Fruit fly (Drosophila melanogaster) whole organism, embryonic: ENCODE data around the gene CG31792.

Source experiments
- Abd-B ChIP-seq: fragments of 200-800 bp; sonication (Bioruptor generic); optimal IDR thresholded peaks from 2 replicates; lab custom pipeline; 2018; ENCODE audit warnings: missing biosample characterization, mild to moderate bottlenecking, missing genetic modification characterization, moderate library complexity
- Bteb2 ChIP-seq: fragments of 200-800 bp; sonication (Bioruptor generic); optimal IDR thresholded peaks from 2 replicates; lab custom pipeline; 2016; ENCODE audit warnings: missing biosample characterization, missing genetic modification characterization
- CG11247 ChIP-seq: fragments of 200-800 bp; sonication (Bioruptor generic); IDR thresholded peaks from 2 replicates; pipeline ENCODE4 v1.3.6; 2022; ENCODE audit warnings: missing biosample characterization, missing genetic modification characterization
- CG11504 ChIP-seq: fragments of 200-800 bp; sonication (Bioruptor generic); optimal IDR thresholded peaks from 3 replicates; lab custom pipeline; 2019; ENCODE audit warnings: missing biosample characterization, mild to moderate bottlenecking, missing genetic modification characterization, moderate library complexity
- CG11696 ChIP-seq: fragments of 200-800 bp; sonication (Bioruptor generic); IDR thresholded peaks from 2 replicates; pipeline ENCODE4 v1.3.6; 2022; ENCODE audit warnings: missing biosample characterization, missing genetic modification characterization
- CG12219 ChIP-seq: fragments of 200-800 bp; sonication (Bioruptor generic); optimal IDR thresholded peaks from 3 replicates; lab custom pipeline; 2018; ENCODE audit warnings: missing biosample characterization, mild to moderate bottlenecking, missing genetic modification characterization
- CG14667 ChIP-seq: fragments of 200-800 bp; sonication (Bioruptor generic); IDR thresholded peaks from 2 replicates; pipeline ENCODE4 v1.3.6; 2022; ENCODE audit warnings: missing biosample characterization, missing genetic modification characterization
- CG1647 ChIP-seq: fragments of 200-800 bp; sonication (Bioruptor generic); optimal IDR thresholded peaks from 3 replicates; lab custom pipeline; 2016; ENCODE audit warnings: missing biosample characterization, missing genetic modification characterization
- CG2120 ChIP-seq: fragments of 200-800 bp; sonication (Bioruptor generic); optimal IDR thresholded peaks from 3 replicates; lab custom pipeline; 2016; ENCODE audit warnings: missing biosample characterization, missing genetic modification characterization
- CG31365 ChIP-seq: fragments of 200-800 bp; sonication (Bioruptor generic); optimal IDR thresholded peaks from 2 replicates; lab custom pipeline; 2018; ENCODE audit warnings: missing biosample characterization, mild to moderate bottlenecking, missing genetic modification characterization
- CG32767 ChIP-seq: fragments of 200-800 bp; sonication (Bioruptor generic); IDR thresholded peaks from 2 replicates; pipeline ENCODE4 v1.3.6; 2022; ENCODE audit warnings: missing biosample characterization, missing genetic modification characterization
- CG4424 ChIP-seq: fragments of 200-800 bp; sonication (Bioruptor generic); optimal IDR thresholded peaks from 3 replicates; lab custom pipeline; 2016; ENCODE audit warnings: missing biosample characterization, missing genetic modification characterization
- CG4854 ChIP-seq: fragments of 200-800 bp; sonication (Bioruptor generic); optimal IDR thresholded peaks from 2 replicates; lab custom pipeline; 2016; ENCODE audit warnings: missing biosample characterization, missing genetic modification characterization, inconsistent platforms
- CG6272 ChIP-seq: fragments of 200-800 bp; sonication (Bioruptor generic); IDR thresholded peaks from 2 replicates; pipeline ENCODE4 v1.3.6; 2022; ENCODE audit warnings: missing biosample characterization, missing genetic modification characterization
- CG6854 ChIP-seq: fragments of 200-800 bp; sonication (Bioruptor generic); optimal IDR thresholded peaks from 3 replicates; lab custom pipeline; 2017; ENCODE audit warnings: missing biosample characterization, mild to moderate bottlenecking, missing genetic modification characterization
- CG7372 ChIP-seq: fragments of 200-800 bp; sonication (Bioruptor generic); IDR thresholded peaks from 2 replicates; pipeline ENCODE4 v1.3.6; 2022; ENCODE audit warnings: missing biosample characterization, missing genetic modification characterization
- CG7987 ChIP-seq: fragments of 200-800 bp; sonication (Bioruptor generic); optimal IDR thresholded peaks from 2 replicates; lab custom pipeline; 2018; ENCODE audit warnings: missing biosample characterization, mild to moderate bottlenecking, missing genetic modification characterization, moderate library complexity
- CG8765 ChIP-seq: fragments of 200-800 bp; sonication (Bioruptor generic); IDR thresholded peaks from 2 replicates; pipeline ENCODE4 v1.3.6; 2022; ENCODE audit warnings: missing biosample characterization, missing genetic modification characterization
- CG9727 ChIP-seq: fragments of 200-800 bp; sonication (Bioruptor generic); optimal IDR thresholded peaks from 3 replicates; lab custom pipeline; 2017; ENCODE audit warnings: missing biosample characterization, mild to moderate bottlenecking, missing genetic modification characterization
- CG9876 ChIP-seq: fragments of 200-800 bp; sonication (Bioruptor generic); optimal IDR thresholded peaks from 2 replicates; lab custom pipeline; 2016; ENCODE audit warnings: missing biosample characterization, missing genetic modification characterization
- Dek ChIP-seq: fragments of 200-800 bp; sonication (Bioruptor generic); optimal IDR thresholded peaks from 3 replicates; lab custom pipeline; 2019; ENCODE audit warnings: missing biosample characterization, mild to moderate bottlenecking, missing genetic modification characterization, moderate library complexity
- Fer3 ChIP-seq: fragments of 200-800 bp; sonication (Bioruptor generic); optimal IDR thresholded peaks from 2 replicates; lab custom pipeline; 2018; ENCODE audit warnings: missing biosample characterization, mild to moderate bottlenecking, missing genetic modification characterization, moderate library complexity
- Hr3 ChIP-seq: fragments of 200-800 bp; sonication (Bioruptor generic); optimal IDR thresholded peaks from 3 replicates; lab custom pipeline; 2016; ENCODE audit warnings: missing biosample characterization, missing genetic modification characterization
- Hsf ChIP-seq: fragments of 200-800 bp; sonication (Bioruptor generic); optimal IDR thresholded peaks from 3 replicates; lab custom pipeline; 2016; ENCODE audit warnings: missing biosample characterization, missing genetic modification characterization
- Jarid2 ChIP-seq: fragments of 200-800 bp; sonication (Bioruptor generic); optimal IDR thresholded peaks from 3 replicates; lab custom pipeline; 2017; ENCODE audit warnings: mild to moderate bottlenecking, missing biosample characterization, missing genetic modification reagents, missing genetic modification characterization
- Lpt ChIP-seq: fragments of >200 bp; optimal IDR thresholded peaks from 2 replicates; lab custom pipeline; 2018; ENCODE audit warnings: missing biosample characterization, missing genetic modification characterization
- MBD-R2 ChIP-seq: fragments of 200-800 bp; sonication (Bioruptor generic); IDR thresholded peaks from 2 replicates; pipeline ENCODE4 v1.3.6; 2022; ENCODE audit warnings: missing biosample characterization, missing genetic modification characterization
- MESR4 ChIP-seq: fragments of 200-800 bp; sonication (Bioruptor generic); optimal IDR thresholded peaks from 2 replicates; lab custom pipeline; 2018; ENCODE audit warnings: missing biosample characterization, mild to moderate bottlenecking, missing genetic modification characterization, moderate library complexity
- Meics ChIP-seq: fragments of 200-800 bp; sonication (Bioruptor generic); optimal IDR thresholded peaks from 2 replicates; lab custom pipeline; 2017; ENCODE audit warnings: missing biosample characterization, mild to moderate bottlenecking, missing genetic modification characterization
- Nf-YB ChIP-seq: fragments of 200-800 bp; sonication (Bioruptor generic); optimal IDR thresholded peaks from 3 replicates; lab custom pipeline; 2019; ENCODE audit warnings: missing biosample characterization, mild to moderate bottlenecking, missing genetic modification characterization, moderate library complexity
- NfI ChIP-seq: fragments of 200-800 bp; sonication (Bioruptor generic); optimal IDR thresholded peaks from 3 replicates; lab custom pipeline; 2018; ENCODE audit warnings: missing biosample characterization, mild to moderate bottlenecking, missing genetic modification characterization, moderate library complexity
- Oaz ChIP-seq: fragments of 200-800 bp; sonication (Bioruptor generic); IDR thresholded peaks from 2 replicates; pipeline ENCODE4 v1.3.6; 2022; ENCODE audit warnings: missing biosample characterization, missing genetic modification characterization
- Opbp ChIP-seq: fragments of 200-800 bp; sonication (Bioruptor generic); IDR thresholded peaks from 3 replicates; pipeline ENCODE4 v1.3.6; 2022; ENCODE audit warnings: missing biosample characterization, missing genetic modification characterization; ENCODE audit not compliant: partially characterized antibody
- ac ChIP-seq: fragments of 200-800 bp; sonication (Bioruptor generic); optimal IDR thresholded peaks from 3 replicates; lab custom pipeline; 2017; ENCODE audit warnings: missing biosample characterization, mild to moderate bottlenecking, missing genetic modification characterization
- al ChIP-seq: fragments of 200-800 bp; sonication (Bioruptor generic); IDR thresholded peaks from 2 replicates; pipeline ENCODE4 v1.3.6; 2022; ENCODE audit warnings: missing biosample characterization, missing genetic modification characterization
- ap ChIP-seq: fragments of 200-800 bp; sonication (Bioruptor generic); IDR thresholded peaks from 2 replicates; pipeline ENCODE4 v1.3.6; 2022; ENCODE audit warnings: missing biosample characterization, missing genetic modification characterization
- ato ChIP-seq: fragments of 200-800 bp; sonication (Bioruptor generic); IDR thresholded peaks from 2 replicates; pipeline ENCODE4 v1.3.6; 2022; ENCODE audit warnings: missing biosample characterization, missing genetic modification characterization; ENCODE audit not compliant: partially characterized antibody
- bab2 ChIP-seq: fragments of 200-800 bp; sonication (Bioruptor generic); optimal IDR thresholded peaks from 2 replicates; lab custom pipeline; 2016; ENCODE audit warnings: missing biosample characterization, missing genetic modification characterization
- gcm ChIP-seq: fragments of 200-800 bp; sonication (Bioruptor generic); optimal IDR thresholded peaks from 2 replicates; lab custom pipeline; 2019; ENCODE audit warnings: missing biosample characterization, mild to moderate bottlenecking, missing genetic modification characterization, moderate library complexity
- insv ChIP-seq, 2 experiments: fragments of 200-800 bp; sonication (Bioruptor generic); optimal IDR thresholded peaks; 3 replicates each; lab custom pipeline; 2016 to 2018; ENCODE audit warnings: missing biosample characterization in 2 of 2, missing genetic modification characterization in 2 of 2
- jigr1 ChIP-seq: fragments of 200-800 bp; sonication (Bioruptor generic); IDR thresholded peaks from 3 replicates; pipeline ENCODE4 v1.3.6; 2022; ENCODE audit warnings: missing biosample characterization, missing genetic modification characterization
- jing ChIP-seq: fragments of 200-800 bp; sonication (Bioruptor generic); optimal IDR thresholded peaks from 2 replicates; lab custom pipeline; 2018; ENCODE audit warnings: missing biosample characterization, mild to moderate bottlenecking, missing genetic modification characterization
- kay ChIP-seq: fragments of 200-800 bp; sonication (Bioruptor generic); optimal IDR thresholded peaks from 2 replicates; lab custom pipeline; 2016; ENCODE audit warnings: missing biosample characterization, missing genetic modification characterization
- klu ChIP-seq: fragments of 200-800 bp; sonication (Bioruptor generic); IDR thresholded peaks from 2 replicates; pipeline ENCODE4 v1.3.6; 2022; ENCODE audit warnings: missing biosample characterization, missing genetic modification characterization
- knrl ChIP-seq: fragments of 200-800 bp; sonication (Bioruptor generic); IDR thresholded peaks from 3 replicates; pipeline ENCODE4 v1.3.6; 2022; ENCODE audit warnings: missing biosample characterization, missing genetic modification characterization; ENCODE audit not compliant: partially characterized antibody
- maf-S ChIP-seq: fragments of 200-800 bp; sonication (Bioruptor generic); optimal IDR thresholded peaks from 2 replicates; lab custom pipeline; 2016; ENCODE audit warnings: missing biosample characterization, missing genetic modification characterization
- peb ChIP-seq: fragments of 200-800 bp; sonication (Bioruptor generic); IDR thresholded peaks from 2 replicates; pipeline ENCODE4 v1.3.6; 2022; ENCODE audit warnings: missing biosample characterization, missing genetic modification characterization
- pum ChIP-seq: fragments of 200-800 bp; sonication (Bioruptor generic); optimal IDR thresholded peaks from 2 replicates; lab custom pipeline; 2016; ENCODE audit warnings: missing biosample characterization, missing genetic modification characterization
- tap ChIP-seq: fragments of 200-800 bp; optimal IDR thresholded peaks from 3 replicates; lab custom pipeline; 2019; ENCODE audit warnings: missing biosample characterization, mild to moderate bottlenecking, missing genetic modification characterization, moderate library complexity
- tx ChIP-seq: fragments of 200-800 bp; sonication (Bioruptor generic); optimal IDR thresholded peaks from 2 replicates; lab custom pipeline; 2016; ENCODE audit warnings: missing biosample characterization, missing genetic modification characterization
- zen ChIP-seq: fragments of 200-800 bp; sonication (Bioruptor generic); optimal IDR thresholded peaks from 3 replicates; lab custom pipeline; 2018; ENCODE audit warnings: missing biosample characterization, mild to moderate bottlenecking, missing genetic modification characterization, moderate library complexity

The CG31792 gene

DNA sequence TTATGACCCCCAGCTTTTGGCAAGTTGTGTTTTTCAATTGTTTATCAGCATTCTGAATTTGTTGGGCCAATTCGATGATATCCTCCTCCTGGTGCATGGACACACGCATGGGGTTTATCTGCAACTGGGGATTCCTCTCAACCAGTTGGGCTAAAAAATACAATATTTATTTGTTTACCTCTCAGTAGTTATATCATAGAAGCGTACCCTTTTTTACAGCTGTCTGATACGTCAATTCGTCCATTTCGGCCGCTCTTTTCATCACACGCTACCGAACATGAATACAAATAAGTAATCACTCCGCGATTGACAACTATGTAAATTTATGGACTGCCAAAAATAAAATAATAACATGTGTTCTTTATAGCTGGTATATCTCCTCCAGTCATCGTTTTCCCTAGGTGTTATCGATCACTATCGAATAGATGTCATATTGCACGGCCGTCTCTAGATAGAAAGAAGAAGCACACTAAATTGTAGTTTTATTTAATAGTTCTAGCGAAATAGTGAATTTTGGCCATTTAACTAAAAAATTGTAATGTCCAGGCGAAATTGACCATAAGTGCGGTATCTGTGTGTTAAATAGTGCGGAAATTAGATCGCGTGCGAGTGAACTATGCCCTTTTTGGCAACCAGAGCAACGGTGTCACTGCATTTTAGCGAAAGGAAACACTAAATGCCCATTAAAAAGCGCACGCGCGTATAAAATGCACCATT is 37.1 kb downstream of the CG31792 start, which contains the start of the genes mib2 and CG31800 (continued):
- TF ChIP-seq tx (no peak), Meics (GFP tag; lab: Kevin White, UChicago) (no peak), Opbp (peak; percentile 86; the same call in 2 of the 3 replicates), bab2 (GFP tag; lab: Kevin White, UChicago) (no peak), Hr3 (GFP tag; lab: Kevin White, UChicago) (no peak), gcm (GFP tag; lab: Kevin White, UChicago) (no peak), ap (GFP tag; lab: Robert Waterston, UW) (no peak), knrl (peak; percentile 86), NfI (GFP tag; lab: Kevin White, UChicago) (no peak), CG11247 (no peak), CG4424 (GFP tag; lab: Kevin White, UChicago) (no peak), tap (tag; lab: Kevin White, UChicago) (no peak), Jarid2 (GFP tag; lab: Kevin White, UChicago) (no peak), kay (GFP tag; lab: Kevin White, UChicago) (no peak), CG32767 (GFP tag; lab: Robert Waterston, UW) (no peak), al (GFP tag; lab: Robert Waterston, UW) (no peak), CG6854 (no peak), CG2120 (peak; percentile 42), Lpt (no peak), zen (tag; lab: Kevin White, UChicago) (no peak), CG1647 (no peak), jing (GFP tag; lab: Kevin White, UChicago) (no peak), Dek (tag; lab: Kevin White, UChicago) (no peak), CG8765 (GFP tag; lab: Robert Waterston, UW) (no peak), jigr1 (GFP tag; lab: Robert Waterston, UW) (no peak; the same call in 2 of the 3 replicates), CG11504 (tag; lab: Kevin White, UChicago) (peak; percentile 23), Bteb2 (no peak), klu (GFP tag; lab: Robert Waterston, UW) (no peak), MESR4 (GFP tag; lab: Kevin White, UChicago) (peak; percentile 79), CG31365 (tag; lab: Kevin White, UChicago) (no peak), CG9876 (GFP tag; lab: Kevin White, UChicago) (no peak), CG6272 (GFP tag; lab: Robert Waterston, UW) (no peak), ato (GFP tag; lab: Robert Waterston, UW) (peak; percentile 52; the same call in 1 of the 2 replicates), Nf-YB (GFP tag; lab: Kevin White, UChicago) (no peak), CG14667 (GFP tag; lab: Robert Waterston, UW) (no peak), insv (GFP tag; optimal IDR thresholded peaks at IDR 0.05; lab: Kevin White, UChicago) (no peak), CG9727 (no peak), CG7372 (no peak), CG12219 (GFP tag; lab: Kevin White, UChicago) (no peak), peb (GFP tag; lab: Robert Waterston, UW) (no peak), CG7987 (GFP tag; lab: Kevin White, UChicago) (peak; percentile 15), Oaz (no peak), ac (GFP tag; lab: Kevin White, UChicago) (no peak), Fer3 (no peak), Hsf (GFP tag; lab: Kevin White, UChicago) (no peak), CG11696 (GFP tag; lab: Robert Waterston, UW) (no peak), MBD-R2 (GFP tag; lab: Robert Waterston, UW) (peak; percentile 65), Abd-B (GFP tag; lab: Kevin White, UChicago) (peak; percentile 37), CG4854 (GFP tag; lab: Kevin White, UChicago) (no peak), pum (no peak), maf-S (GFP tag; lab: Kevin White, UChicago) (no peak)
